Worm (Caenorhabditis elegans) whole organism, L1 larva: Measurements from ENCODE around the gene Y102A11A.5.

ENCODE experiments used
- C04F5.9 ChIP-seq: sonication (generic microtip); optimal IDR thresholded peaks from 2 replicates; lab custom pipeline; 2016; ENCODE audit warnings: missing genetic modification characterization, missing compliant biosample characterization
- C16A3.4 ChIP-seq: fragments of 150-350 bp; optimal IDR thresholded peaks from 2 replicates; lab custom pipeline; 2014; ENCODE audit warnings: missing biosample characterization, missing genetic modification characterization
- C34B4.2 ChIP-seq: sonication (generic microtip); optimal IDR thresholded peaks from 2 replicates; lab custom pipeline; 2017; ENCODE audit warnings: mild to moderate bottlenecking, missing genetic modification characterization, missing compliant biosample characterization
- Y116A8C.19 ChIP-seq: sonication (generic microtip); optimal IDR thresholded peaks from 2 replicates; lab custom pipeline; 2016; ENCODE audit warnings: missing compliant biosample characterization, missing genetic modification characterization, borderline replicate concordance
- aha-1 ChIP-seq: fragments of 150-350 bp; optimal IDR thresholded peaks from 2 replicates; lab custom pipeline; 2014; ENCODE audit warnings: missing biosample characterization, missing genetic modification characterization
- ama-1 ChIP-seq: fragments of 150-350 bp; optimal IDR thresholded peaks from 2 replicates; lab custom pipeline; 2014
- blmp-1 ChIP-seq: fragments of 150-350 bp; optimal IDR thresholded peaks from 2 replicates; lab custom pipeline; 2014; ENCODE audit warnings: missing biosample characterization, missing genetic modification characterization
- ceh-82 ChIP-seq, 3 experiments: fragments of 150-350 bp in 1 of 3; sonication (generic microtip) in 2 of 3; optimal IDR thresholded peaks; 2 replicates each; lab custom pipeline; 2014 to 2017; ENCODE audit warnings: missing biosample characterization in 3 of 3, missing genetic modification characterization in 3 of 3
- ceh-88 ChIP-seq: fragments of 200-800 bp; sonication (Bioruptor generic); IDR thresholded peaks from 2 replicates; pipeline ENCODE4 v1.3.6; 2022; ENCODE audit warnings: missing genetic modification characterization, missing compliant biosample characterization
- ceh-90 ChIP-seq: sonication (generic microtip); optimal IDR thresholded peaks from 2 replicates; lab custom pipeline; 2016; ENCODE audit warnings: missing genetic modification characterization, missing compliant biosample characterization
- efl-1 ChIP-seq, 4 experiments: fragments of 150-350 bp; optimal IDR thresholded peaks in 3 of 4; peaks in 1 of 4; 1 replicate in 1 of 4; 2 replicates in 3 of 4; lab custom pipeline; 2014; ENCODE audit warnings: missing biosample characterization in 2 of 4, missing genetic modification characterization in 2 of 4, missing genetic modification reagents in 2 of 4
- egl-13 ChIP-seq: sonication (generic microtip); optimal IDR thresholded peaks from 2 replicates; lab custom pipeline; 2016; ENCODE audit warnings: missing genotype, missing genetic modification reagents, missing genetic modification characterization, missing compliant biosample characterization
- elt-2 ChIP-seq: sonication (generic microtip); optimal IDR thresholded peaks from 2 replicates; lab custom pipeline; 2016; ENCODE audit warnings: missing genetic modification characterization, mild to moderate bottlenecking, inconsistent platforms, missing compliant biosample characterization, missing genetic modification reagents
- elt-3 ChIP-seq, 6 experiments: fragments of 150-350 bp in 1 of 6; sonication (generic microtip); optimal IDR thresholded peaks; 2 replicates each; lab custom pipeline; 2017 to 2018; ENCODE audit warnings: missing biosample characterization in 6 of 6, missing genetic modification characterization in 6 of 6, inconsistent platforms in 1 of 6
- fkh-4 ChIP-seq: sonication (generic microtip); optimal IDR thresholded peaks from 2 replicates; lab custom pipeline; 2016; ENCODE audit warnings: missing compliant biosample characterization, missing genetic modification characterization, borderline replicate concordance
- hlh-4 ChIP-seq: sonication (generic microtip); optimal IDR thresholded peaks from 2 replicates; lab custom pipeline; 2016; ENCODE audit warnings: mild to moderate bottlenecking, missing genetic modification characterization, missing compliant biosample characterization
- irx-1 ChIP-seq: sonication (generic microtip); optimal IDR thresholded peaks from 2 replicates; lab custom pipeline; 2016; ENCODE audit warnings: missing genetic modification characterization, missing compliant biosample characterization
- isw-1 ChIP-seq: fragments of 200-800 bp; sonication (Bioruptor generic); IDR thresholded peaks from 2 replicates; pipeline ENCODE4 v1.3.6; 2022; ENCODE audit warnings: missing genetic modification characterization, missing compliant biosample characterization
- lin-14 ChIP-seq: fragments of 200-800 bp; sonication (Bioruptor generic); optimal IDR thresholded peaks from 2 replicates; lab custom pipeline; 2018; ENCODE audit warnings: mild to moderate bottlenecking, missing genetic modification characterization, moderate library complexity, missing compliant biosample characterization
- lin-39 ChIP-seq: fragments of 150-350 bp; optimal IDR thresholded peaks from 2 replicates; lab custom pipeline; 2014; ENCODE audit warnings: missing biosample characterization, missing genetic modification reagents, missing genetic modification characterization
- mef-2 ChIP-seq: fragments of 150-350 bp; optimal IDR thresholded peaks from 2 replicates; lab custom pipeline; 2014; ENCODE audit warnings: missing biosample characterization, missing genetic modification characterization
- mep-1 ChIP-seq: fragments of 150-350 bp; optimal IDR thresholded peaks from 2 replicates; lab custom pipeline; 2014; ENCODE audit warnings: missing biosample characterization, missing genetic modification characterization
- nhr-12 ChIP-seq: sonication (generic microtip); optimal IDR thresholded peaks from 2 replicates; lab custom pipeline; 2017; ENCODE audit warnings: missing biosample characterization, missing genetic modification characterization
- nhr-19 ChIP-seq: fragments of 200-800 bp; sonication (Bioruptor generic); conservative IDR thresholded peaks from 2 replicates; pipeline ENCODE4 v1.3.6; 2022; ENCODE audit warnings: missing genetic modification characterization, missing compliant biosample characterization
- nhr-20 ChIP-seq: sonication (generic microtip); optimal IDR thresholded peaks from 2 replicates; lab custom pipeline; 2016; ENCODE audit warnings: mild to moderate bottlenecking, missing genetic modification characterization, missing compliant biosample characterization
- nhr-237 ChIP-seq: fragments of 150-350 bp; optimal IDR thresholded peaks from 2 replicates; lab custom pipeline; 2014; ENCODE audit warnings: missing biosample characterization, missing genetic modification characterization
- nhr-76 ChIP-seq: sonication (generic microtip); optimal IDR thresholded peaks from 2 replicates; lab custom pipeline; 2017; ENCODE audit warnings: missing biosample characterization, missing genetic modification characterization
- nhr-85 ChIP-seq: sonication (generic microtip); peaks from one replicate; lab custom pipeline; 2016; ENCODE audit warnings: missing genetic modification characterization, inconsistent platforms, missing compliant biosample characterization
- pax-3 ChIP-seq: fragments of 200-800 bp; sonication (Bioruptor generic); optimal IDR thresholded peaks from 2 replicates; lab custom pipeline; 2018; ENCODE audit warnings: mild to moderate bottlenecking, missing genetic modification characterization, moderate library complexity, missing compliant biosample characterization
- pqm-1 ChIP-seq: sonication (generic microtip); optimal IDR thresholded peaks from 3 replicates; lab custom pipeline; 2017; ENCODE audit warnings: missing biosample characterization, missing genetic modification characterization
- snu-23 ChIP-seq: sonication (generic microtip); optimal IDR thresholded peaks from 2 replicates; lab custom pipeline; 2016; ENCODE audit warnings: missing genetic modification characterization, missing compliant biosample characterization
- sup-37 ChIP-seq: fragments of 200-800 bp; sonication (Bioruptor generic); optimal IDR thresholded peaks from 2 replicates; lab custom pipeline; 2018; ENCODE audit warnings: mild to moderate bottlenecking, missing genetic modification characterization, missing compliant biosample characterization
- tlp-1 ChIP-seq: fragments of 150-350 bp; optimal IDR thresholded peaks from 2 replicates; lab custom pipeline; 2014; ENCODE audit warnings: missing biosample characterization, missing genetic modification characterization
- unc-98 ChIP-seq: fragments of 200-800 bp; sonication (Bioruptor generic); IDR thresholded peaks from 2 replicates; pipeline ENCODE4 v1.3.6; 2022; ENCODE audit warnings: missing genetic modification characterization, missing compliant biosample characterization
- vab-15 ChIP-seq: sonication (generic microtip); optimal IDR thresholded peaks from 2 replicates; lab custom pipeline; 2017; ENCODE audit warnings: missing genotype, mild to moderate bottlenecking, missing genetic modification characterization, missing compliant biosample characterization
- xbp-1 ChIP-seq: sonication (generic microtip); optimal IDR thresholded peaks from 2 replicates; lab custom pipeline; 2016; ENCODE audit warnings: missing genetic modification characterization, missing compliant biosample characterization
- zag-1 ChIP-seq: fragments of 150-350 bp; optimal IDR thresholded peaks from 2 replicates; lab custom pipeline; 2014; ENCODE audit warnings: missing biosample characterization, missing genetic modification characterization
- ztf-4 ChIP-seq: fragments of 150-350 bp; optimal IDR thresholded peaks from 2 replicates; lab custom pipeline; 2014; ENCODE audit warnings: missing biosample characterization, missing genetic modification characterization

Gene Y102A11A.5

DNA sequence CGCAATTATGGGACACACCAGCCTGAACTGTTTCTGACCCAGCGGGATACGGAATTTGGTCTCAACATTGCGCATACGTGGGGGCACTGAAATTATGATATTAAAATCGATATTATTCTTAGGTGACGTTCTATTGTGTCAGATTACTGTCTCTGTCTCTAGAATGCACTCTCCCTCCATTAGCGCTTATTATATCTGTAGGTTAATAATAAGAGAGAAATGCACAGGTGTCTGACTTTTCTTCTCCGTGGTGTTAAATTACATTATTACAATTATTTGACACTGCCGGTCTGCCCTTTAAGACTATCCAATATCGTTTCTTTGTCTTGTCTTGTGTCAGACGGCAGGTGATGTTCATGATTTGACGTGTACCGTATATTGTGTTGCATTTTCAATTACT, 11.2 kb upstream of the Y102A11A.5 start:
- no peak for TF ChIP-seq snu-23 (GFP tag; lab: Kevin White, UChicago)
- no peak for TF ChIP-seq ceh-82 (tag; optimal IDR thresholded peaks at IDR 0.05; lab: Kevin White, UChicago)
- no peak for TF ChIP-seq mef-2 (tag; lab: Kevin White, UChicago)
- TF ChIP-seq isw-1 (GFP tag; lab: Robert Waterston, UW) = no peak
- no peak for TF ChIP-seq elt-3 (tag; optimal IDR thresholded peaks at IDR 0.05; lab: Kevin White, UChicago)
- TF ChIP-seq lin-14 = no peak
- no peak for TF ChIP-seq aha-1 (tag; lab: Kevin White, UChicago)
- no peak for TF ChIP-seq ama-1 (lab: Kevin White, UChicago)
- TF ChIP-seq Y116A8C.19 (tag; lab: Kevin White, UChicago) = no peak
- TF ChIP-seq nhr-19 (GFP tag; lab: Robert Waterston, UW) = no peak
- no peak for TF ChIP-seq ztf-4 (tag; lab: Kevin White, UChicago)
- no peak for TF ChIP-seq mep-1 (tag; lab: Kevin White, UChicago)
- TF ChIP-seq unc-98 (GFP tag; lab: Robert Waterston, UW) = no peak
- TF ChIP-seq nhr-237 (tag; lab: Kevin White, UChicago) = no peak
- TF ChIP-seq C34B4.2 = no peak
- TF ChIP-seq fkh-4 = no peak
- no peak for TF ChIP-seq elt-2
- no peak for TF ChIP-seq pqm-1 (tag; lab: Kevin White, UChicago)

DNA sequence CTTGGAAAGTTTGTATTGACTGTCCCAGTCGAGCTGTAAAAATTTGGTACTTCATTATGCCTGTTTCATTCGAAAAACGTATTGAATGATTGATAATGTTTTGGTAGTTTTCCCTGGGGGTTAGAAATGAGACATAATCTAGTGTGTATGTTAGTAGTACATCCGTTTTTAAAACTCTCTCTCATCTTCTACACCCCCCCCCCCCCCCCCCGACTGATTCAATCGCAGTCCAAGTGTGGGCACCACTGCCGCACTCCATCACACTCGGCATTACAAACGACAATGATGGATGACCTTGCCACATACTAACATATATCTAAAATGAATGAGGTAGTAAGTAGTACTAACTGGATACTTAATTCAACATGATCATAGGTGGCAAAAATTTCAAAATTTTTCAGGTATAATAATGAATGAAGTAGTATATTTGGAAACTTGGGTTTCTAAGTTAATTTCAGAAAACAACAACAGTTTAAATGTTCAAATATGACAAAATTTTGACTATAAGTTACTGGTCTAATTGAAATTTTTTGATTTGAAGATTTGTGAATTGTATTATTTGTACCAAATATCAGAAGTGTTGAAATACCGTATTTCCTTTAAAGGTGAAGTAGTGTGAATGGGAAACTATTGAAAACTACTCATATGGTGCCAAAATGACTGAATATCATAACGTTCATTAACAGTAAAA, 10.2 kb upstream of the Y102A11A.5 start:
- no peak for TF ChIP-seq nhr-12 (tag; lab: Kevin White, UChicago)
- TF ChIP-seq vab-15 (tag; lab: Kevin White, UChicago) = no peak
- no peak for TF ChIP-seq ceh-90 (tag; lab: Kevin White, UChicago)
- TF ChIP-seq lin-39 (tag; lab: Kevin White, UChicago) = peak; percentile 4
- TF ChIP-seq irx-1 (tag; lab: Kevin White, UChicago) = no peak
- TF ChIP-seq nhr-85 (tag; lab: Kevin White, UChicago) = peak; percentile 70
- no peak for TF ChIP-seq C16A3.4
- no peak for TF ChIP-seq mef-2 (tag; lab: Kevin White, UChicago)
- peak; percentile 21 for TF ChIP-seq mep-1 (tag; lab: Kevin White, UChicago)
- TF ChIP-seq efl-1 (optimal IDR thresholded peaks at IDR 0.05; lab: Kevin White, UChicago) = no peak
- peak in 1 of 2 experiments; percentile 33 for TF ChIP-seq efl-1 (GFP tag; optimal IDR thresholded peaks at IDR 0.05 in 1 of 2; lab: Kevin White, UChicago)
- TF ChIP-seq C34B4.2 = no peak
- no peak for TF ChIP-seq ceh-88 (GFP tag; lab: Robert Waterston, UW)
- peak; percentile 68 for TF ChIP-seq lin-14

DNA sequence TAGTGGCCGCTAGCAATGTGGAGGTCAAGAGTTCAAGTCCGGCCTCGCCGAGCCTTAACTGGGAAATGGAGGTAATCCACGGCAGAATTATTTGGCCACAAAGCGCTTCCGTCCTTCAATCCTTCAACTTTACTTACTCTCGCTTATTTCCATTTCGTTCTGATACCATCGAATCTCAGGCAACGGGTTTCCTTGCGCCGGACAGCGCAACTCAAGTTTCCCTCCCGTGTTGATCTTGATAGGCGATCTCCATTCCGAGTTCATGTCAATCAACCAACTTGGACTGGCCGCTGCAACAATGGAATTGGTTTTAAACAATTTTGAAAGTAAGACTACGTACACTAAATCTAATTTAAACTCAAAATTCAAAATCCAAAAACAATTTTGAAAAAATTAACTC, 9.5 kb upstream of the Y102A11A.5 start:
- TF ChIP-seq blmp-1 (tag; lab: Kevin White, UChicago) (peak; percentile 84), ztf-4 (tag; lab: Kevin White, UChicago) (no peak), nhr-85 (tag; lab: Kevin White, UChicago) (peak; percentile 46)

DNA sequence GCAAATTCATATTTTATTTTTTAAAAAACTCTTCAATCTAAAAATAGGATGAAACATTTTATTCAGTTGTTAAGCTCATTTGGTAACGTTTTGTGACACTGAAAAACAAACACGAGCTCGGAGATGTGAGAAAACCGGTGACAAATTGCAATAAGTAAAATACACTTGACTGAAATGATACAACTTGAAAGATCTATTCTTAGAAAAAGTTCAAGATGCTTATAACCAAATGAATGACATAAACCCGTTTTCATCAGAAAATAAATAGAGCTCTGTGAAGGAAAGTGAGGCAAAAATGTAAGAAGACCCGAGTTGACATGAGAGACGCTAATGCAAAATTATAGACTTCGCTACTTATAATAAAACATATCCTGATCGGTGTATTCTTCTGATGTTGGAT, 8.0 kb upstream of the Y102A11A.5 start, which contains the start of gene smex-2:
TSS of gene smex-2 (minus strand) at position 101 of the 400 bp plus-strand sequence.
- TF ChIP-seq egl-13 (tag; lab: Kevin White, UChicago) (no peak), nhr-76 (tag; lab: Kevin White, UChicago) (no peak), nhr-20 (tag; lab: Kevin White, UChicago) (no peak), tlp-1 (tag; lab: Kevin White, UChicago) (no peak), C04F5.9 (no peak), vab-15 (tag; lab: Kevin White, UChicago) (no peak), pax-3 (no peak), isw-1 (GFP tag; lab: Robert Waterston, UW) (no peak), sup-37 (GFP tag; lab: Kevin White, UChicago) (no peak), hlh-4 (no peak), zag-1 (tag; lab: Kevin White, UChicago) (no peak), xbp-1 (tag; lab: Kevin White, UChicago) (no peak)
